Fruit fly (Drosophila melanogaster) whole organism, embryonic: ENCODE data around the gene CG3625.

Experiments
- Ada2b ChIP-seq: fragments of 200-800 bp; sonication (Bioruptor generic); IDR thresholded peaks from 2 replicates; pipeline ENCODE4 v1.3.6; 2022; ENCODE audit warnings: missing biosample characterization, missing genetic modification characterization
- Awh ChIP-seq: fragments of 200-800 bp; sonication (Bioruptor generic); IDR thresholded peaks from 2 replicates; pipeline ENCODE4, ENCODE4 v1.3.6; 2022; ENCODE audit warnings: missing biosample characterization, missing genetic modification characterization
- Bgb ChIP-seq: fragments of 200-800 bp; sonication (Bioruptor generic); IDR thresholded peaks from 2 replicates; pipeline ENCODE4 v1.3.6; 2022; ENCODE audit warnings: missing biosample characterization, missing genetic modification characterization; ENCODE audit not compliant: partially characterized antibody
- Bteb2 ChIP-seq: fragments of 200-800 bp; sonication (Bioruptor generic); optimal IDR thresholded peaks from 2 replicates; lab custom pipeline; 2016; ENCODE audit warnings: missing biosample characterization, missing genetic modification characterization
- CG11723 ChIP-seq: fragments of 200-800 bp; sonication (Bioruptor generic); optimal IDR thresholded peaks from 2 replicates; lab custom pipeline; 2017; ENCODE audit warnings: missing biosample characterization, mild to moderate bottlenecking, missing genetic modification characterization
- CG13123 ChIP-seq: fragments of 200-800 bp; sonication (Bioruptor generic); optimal IDR thresholded peaks from 2 replicates; lab custom pipeline; 2016; ENCODE audit warnings: missing biosample characterization, missing genetic modification characterization
- CG13287 ChIP-seq: fragments of 200-800 bp; sonication (Bioruptor generic); IDR thresholded peaks from 2 replicates; pipeline ENCODE4 v1.3.6; 2022; ENCODE audit warnings: missing biosample characterization, missing genetic modification characterization; ENCODE audit not compliant: partially characterized antibody
- CG18619 ChIP-seq: fragments of 200-800 bp; sonication (Bioruptor generic); optimal IDR thresholded peaks from 3 replicates; lab custom pipeline; 2017; ENCODE audit warnings: missing biosample characterization, mild to moderate bottlenecking, missing genetic modification characterization
- CG30403 ChIP-seq: fragments of 200-800 bp; sonication (Bioruptor generic); optimal IDR thresholded peaks from 3 replicates; lab custom pipeline; 2016; ENCODE audit warnings: missing biosample characterization, missing genetic modification characterization
- CG3065 ChIP-seq: fragments of 200-800 bp; sonication (Bioruptor generic); optimal IDR thresholded peaks from 2 replicates; lab custom pipeline; 2016; ENCODE audit warnings: missing biosample characterization, missing genetic modification characterization
- CG31224 ChIP-seq: fragments of 200-800 bp; sonication (Bioruptor generic); IDR thresholded peaks from 2 replicates; pipeline ENCODE4 v1.3.6; 2022; ENCODE audit warnings: missing biosample characterization, missing genetic modification characterization
- CG34422 ChIP-seq: fragments of 200-800 bp; sonication (Bioruptor generic); IDR thresholded peaks from 3 replicates; pipeline ENCODE4 v1.3.6; 2022; ENCODE audit warnings: missing biosample characterization, missing genetic modification characterization
- CG5245 ChIP-seq: fragments of 200-800 bp; sonication (Bioruptor generic); optimal IDR thresholded peaks from 3 replicates; lab custom pipeline; 2016; ENCODE audit warnings: missing biosample characterization, missing genetic modification characterization
- CG6272 ChIP-seq: fragments of 200-800 bp; sonication (Bioruptor generic); IDR thresholded peaks from 2 replicates; pipeline ENCODE4 v1.3.6; 2022; ENCODE audit warnings: missing biosample characterization, missing genetic modification characterization
- CG7372 ChIP-seq: fragments of 200-800 bp; sonication (Bioruptor generic); IDR thresholded peaks from 2 replicates; pipeline ENCODE4 v1.3.6; 2022; ENCODE audit warnings: missing biosample characterization, missing genetic modification characterization
- CG8944 ChIP-seq: fragments of 200-800 bp; sonication (Bioruptor generic); optimal IDR thresholded peaks from 3 replicates; lab custom pipeline; 2016; ENCODE audit warnings: missing biosample characterization, missing genetic modification characterization
- CG9797 ChIP-seq: fragments of 200-800 bp; sonication (Bioruptor generic); optimal IDR thresholded peaks from 3 replicates; lab custom pipeline; 2018; ENCODE audit warnings: missing biosample characterization, mild to moderate bottlenecking, missing genetic modification characterization
- Drgx ChIP-seq: fragments of 200-800 bp; sonication (Bioruptor generic); IDR thresholded peaks from 2 replicates; pipeline ENCODE4 v1.3.6; 2022; ENCODE audit warnings: missing biosample characterization, missing genetic modification characterization
- HmgZ ChIP-seq: fragments of 200-800 bp; sonication (Bioruptor generic); optimal IDR thresholded peaks from 2 replicates; lab custom pipeline; 2018; ENCODE audit warnings: missing biosample characterization, mild to moderate bottlenecking, missing genetic modification characterization
- Jarid2 ChIP-seq: fragments of 200-800 bp; sonication (Bioruptor generic); optimal IDR thresholded peaks from 3 replicates; lab custom pipeline; 2017; ENCODE audit warnings: mild to moderate bottlenecking, missing biosample characterization, missing genetic modification reagents, missing genetic modification characterization
- Optix ChIP-seq: fragments of 200-800 bp; sonication (Bioruptor generic); IDR thresholded peaks from 3 replicates; pipeline ENCODE4 v1.3.6; 2022; ENCODE audit warnings: missing biosample characterization, missing genetic modification characterization
- Ravus ChIP-seq: fragments of 200-800 bp; sonication (Bioruptor generic); IDR thresholded peaks from 2 replicates; pipeline ENCODE4 v1.3.6; 2022; ENCODE audit warnings: missing biosample characterization, missing genetic modification characterization
- Sox100B ChIP-seq: fragments of 200-800 bp; sonication (Bioruptor generic); optimal IDR thresholded peaks from 3 replicates; lab custom pipeline; 2018; ENCODE audit warnings: missing biosample characterization, mild to moderate bottlenecking, missing genetic modification characterization
- Sry-δ ChIP-seq: fragments of 200-800 bp; sonication (Bioruptor generic); optimal IDR thresholded peaks from 2 replicates; lab custom pipeline; 2016; ENCODE audit warnings: missing biosample characterization, missing genetic modification characterization
- Taf1 ChIP-seq: fragments of 200-800 bp; sonication (Bioruptor generic); IDR thresholded peaks from 2 replicates; pipeline ENCODE4 v1.3.6; 2022; ENCODE audit warnings: missing biosample characterization, missing genetic modification characterization
- aop ChIP-seq: fragments of 200-800 bp; sonication (Bioruptor generic); IDR thresholded peaks from 2 replicates; pipeline ENCODE4 v1.3.6; 2022; ENCODE audit warnings: missing biosample characterization, missing genetic modification characterization
- bbx ChIP-seq: fragments of 200-800 bp; sonication (Bioruptor generic); IDR thresholded peaks from 2 replicates; pipeline ENCODE4 v1.3.6; 2022; ENCODE audit warnings: missing biosample characterization, missing genetic modification characterization; ENCODE audit not compliant: partially characterized antibody
- bcd ChIP-seq: fragments of 200-800 bp; sonication (Bioruptor generic); optimal IDR thresholded peaks from 2 replicates; lab custom pipeline; 2017; ENCODE audit warnings: missing biosample characterization, mild to moderate bottlenecking, missing genetic modification characterization
- bowl ChIP-seq: fragments of 200-800 bp; sonication (Bioruptor generic); IDR thresholded peaks from 2 replicates; pipeline ENCODE4 v1.3.6; 2022; ENCODE audit warnings: missing biosample characterization, missing genetic modification characterization
- gem ChIP-seq: fragments of 200-800 bp; sonication (Bioruptor generic); optimal IDR thresholded peaks from 2 replicates; lab custom pipeline; 2019; ENCODE audit warnings: missing biosample characterization, mild to moderate bottlenecking, missing genetic modification characterization, moderate library complexity
- gfzf ChIP-seq: fragments of 200-800 bp; sonication (Bioruptor generic); optimal IDR thresholded peaks from 2 replicates; lab custom pipeline; 2016; ENCODE audit warnings: missing biosample characterization, mild to moderate bottlenecking, missing genetic modification characterization, moderate library complexity
- hbn ChIP-seq: fragments of 200-800 bp; sonication (Bioruptor generic); IDR thresholded peaks from 2 replicates; pipeline ENCODE4 v1.3.6; 2022; ENCODE audit warnings: missing biosample characterization, missing genetic modification characterization; ENCODE audit not compliant: partially characterized antibody
- her ChIP-seq: fragments of 200-800 bp; sonication (Bioruptor generic); optimal IDR thresholded peaks from 2 replicates; lab custom pipeline; 2016; ENCODE audit warnings: missing biosample characterization, missing genetic modification characterization
- ind ChIP-seq: fragments of 200-800 bp; sonication (Bioruptor generic); optimal IDR thresholded peaks from 3 replicates; lab custom pipeline; 2016; ENCODE audit warnings: missing biosample characterization, missing genetic modification characterization
- nerfin-1 ChIP-seq: fragments of 200-800 bp; sonication (Bioruptor generic); optimal IDR thresholded peaks from 3 replicates; lab custom pipeline; 2019; ENCODE audit warnings: missing biosample characterization, mild to moderate bottlenecking, missing genetic modification characterization, moderate library complexity
- nmo ChIP-seq: fragments of 200-800 bp; sonication (Bioruptor generic); optimal IDR thresholded peaks from 2 replicates; lab custom pipeline; 2018; ENCODE audit warnings: missing biosample characterization, mild to moderate bottlenecking, missing genetic modification characterization, moderate library complexity
- p53 ChIP-seq: fragments of 200-800 bp; sonication (Bioruptor generic); optimal IDR thresholded peaks from 2 replicates; lab custom pipeline; 2016; ENCODE audit warnings: missing biosample characterization, missing genetic modification characterization
- pb ChIP-seq: fragments of 200-800 bp; sonication (Bioruptor generic); optimal IDR thresholded peaks from 3 replicates; lab custom pipeline; 2016; ENCODE audit warnings: missing biosample characterization, missing genetic modification characterization
- pum ChIP-seq: fragments of 200-800 bp; sonication (Bioruptor generic); optimal IDR thresholded peaks from 2 replicates; lab custom pipeline; 2016; ENCODE audit warnings: missing biosample characterization, missing genetic modification characterization
- ranshi ChIP-seq: fragments of 200-800 bp; sonication (Bioruptor generic); IDR thresholded peaks from 2 replicates; pipeline ENCODE4 v1.3.6; 2022; ENCODE audit warnings: missing biosample characterization, missing genetic modification characterization
- repo ChIP-seq: fragments of 200-800 bp; sonication (Bioruptor generic); optimal IDR thresholded peaks from 2 replicates; lab custom pipeline; 2016; ENCODE audit warnings: missing biosample characterization, missing genetic modification characterization
- sqz ChIP-seq: fragments of 200-800 bp; sonication (Bioruptor generic); optimal IDR thresholded peaks from 3 replicates; lab custom pipeline; 2018; ENCODE audit warnings: missing biosample characterization, mild to moderate bottlenecking, missing genetic modification characterization
- stc ChIP-seq: fragments of 200-800 bp; sonication (Bioruptor generic); IDR thresholded peaks from 2 replicates; pipeline ENCODE4 v1.3.6; 2022; ENCODE audit warnings: missing biosample characterization, missing genetic modification characterization
- tll ChIP-seq, 2 experiments: fragments of 200-800 bp in 1 of 2; fragments of >200 bp in 1 of 2; sonication (Bioruptor generic) in 1 of 2; optimal IDR thresholded peaks; 2 replicates each; lab custom pipeline; 2017 to 2019; ENCODE audit warnings: missing biosample characterization in 2 of 2, missing genetic modification characterization in 2 of 2, mild to moderate bottlenecking in 1 of 2, moderate library complexity in 1 of 2
- vfl ChIP-seq: fragments of 200-800 bp; sonication (Bioruptor generic); optimal IDR thresholded peaks from 2 replicates; lab custom pipeline; 2016; ENCODE audit warnings: missing biosample characterization, missing genetic modification characterization
- zfh2 ChIP-seq: fragments of 200-800 bp; sonication (Bioruptor generic); optimal IDR thresholded peaks from 2 replicates; lab custom pipeline; 2016; ENCODE audit warnings: missing biosample characterization, missing genetic modification characterization

The CG3625 gene

dm6 chr2L:297480-298284 is 6.1 kb upstream of the CG3625 start, which contains the start of gene Pi3K21B (continued):
- no peak for TF ChIP-seq tll (GFP tag; optimal IDR thresholded peaks at IDR 0.05; lab: Kevin White, UChicago)
- peak; percentile 66 for TF ChIP-seq stc
- TF ChIP-seq Sry-δ (GFP tag; lab: Kevin White, UChicago) = peak; percentile 62
- TF ChIP-seq p53 = peak; percentile 36
- TF ChIP-seq gfzf (GFP tag; lab: Kevin White, UChicago) = peak; percentile 31
- peak; percentile 46 for TF ChIP-seq CG9797
- peak; percentile 80 for TF ChIP-seq CG13123 (GFP tag; lab: Kevin White, UChicago)
- TF ChIP-seq Taf1 = peak; percentile 54; the same call in 1 of the 2 replicates
- peak; percentile 26; the same call in 1 of the 2 replicates for TF ChIP-seq Bgb (GFP tag; lab: Robert Waterston, UW)
- peak; percentile 90 for TF ChIP-seq repo (GFP tag; lab: Kevin White, UChicago)
- peak; percentile 85; the same call in 1 of the 2 replicates for TF ChIP-seq ranshi (GFP tag; lab: Robert Waterston, UW)
- peak; percentile 93 for TF ChIP-seq nmo (GFP tag; lab: Kevin White, UChicago)
- peak; percentile 92 for TF ChIP-seq vfl (GFP tag; lab: Kevin White, UChicago)
- TF ChIP-seq CG7372 (GFP tag; lab: Robert Waterston, UW) = peak; percentile 80
- peak; percentile 83 for TF ChIP-seq Bteb2 (GFP tag; lab: Kevin White, UChicago)
- peak; percentile 70 for TF ChIP-seq CG3065 (GFP tag; lab: Kevin White, UChicago)
- TF ChIP-seq aop (GFP tag; lab: Robert Waterston, UW) = peak; percentile 57
- TF ChIP-seq Jarid2 (GFP tag; lab: Kevin White, UChicago) = peak; percentile 59
- TF ChIP-seq zfh2 (GFP tag; lab: Kevin White, UChicago) = peak; percentile 96
- peak; percentile 89 for TF ChIP-seq her
- TF ChIP-seq, all 482 proteins: peak for 425

- peak; percentile 28 for TF ChIP-seq CG30403 (GFP tag; lab: Kevin White, UChicago)
- no peak for TF ChIP-seq bowl
- no peak for TF ChIP-seq pum
- peak; percentile 50 for TF ChIP-seq gem
- no peak for TF ChIP-seq Ravus (GFP tag; lab: Robert Waterston, UW)
- no peak for TF ChIP-seq CG11723
- peak; percentile 4 for TF ChIP-seq ind (GFP tag; lab: Kevin White, UChicago)
- no peak for TF ChIP-seq Ada2b (GFP tag; lab: Robert Waterston, UW)
- TF ChIP-seq CG18619 (GFP tag; lab: Kevin White, UChicago) = no peak
- TF ChIP-seq Drgx (GFP tag; lab: Robert Waterston, UW) = no peak
- TF ChIP-seq bbx (GFP tag; lab: Robert Waterston, UW) = peak; percentile 66
- TF ChIP-seq bcd = no peak
- TF ChIP-seq Sox100B (GFP tag; lab: Kevin White, UChicago) = peak; percentile 24
- TF ChIP-seq Awh = no peak
- TF ChIP-seq CG34422 (GFP tag; lab: Robert Waterston, UW) = peak; percentile 68; the same call in 2 of the 3 replicates
- peak; percentile 56 for TF ChIP-seq gfzf (GFP tag; lab: Kevin White, UChicago)
- TF ChIP-seq nerfin-1 (tag; lab: Kevin White, UChicago) = peak; percentile 7
- no peak for TF ChIP-seq Optix (GFP tag; lab: Robert Waterston, UW)
- TF ChIP-seq pb = no peak
- TF ChIP-seq CG6272 (GFP tag; lab: Robert Waterston, UW) = 0 out of 2 replicates have a peak, but pooled peaks have one; percentile 4
- TF ChIP-seq sqz (GFP tag; lab: Kevin White, UChicago) = peak; percentile 23
- TF ChIP-seq CG8944 (GFP tag; lab: Kevin White, UChicago) = peak; percentile 2
- TF ChIP-seq CG13287 (GFP tag; lab: Robert Waterston, UW) = peak; percentile 80
- peak; percentile 72 for TF ChIP-seq hbn
- no peak for TF ChIP-seq CG31224 (GFP tag; lab: Robert Waterston, UW)
- no peak for TF ChIP-seq CG5245 (GFP tag; lab: Kevin White, UChicago)
- peak; percentile 29 for TF ChIP-seq HmgZ (tag; lab: Kevin White, UChicago)
Measured at dm6 chr2L:294452-295362, 3.1 kb upstream of the CG3625 start, which contains the start of the genes U2af38 and Stip1. Gene U2af38 (minus strand): TSS chr2L:294681. Gene Stip1 (plus strand): TSS chr2L:295122.
